4 worm cellular contexts compared by ENCODE assay signal in genomic region chrX:6941711-6942110, ce11.
TF ChIP-seq lines count a peak whose summit lies in the region.

No protein-coding gene starts in this region.

TF ChIP-seq in whole organism, L1 larva, 84 proteins besides CTCF, POLR2A, EP300 and RAD21:
- TF ChIP-seq hpl-2 (GFP tag; optimal IDR thresholded peaks at IDR 0.05; lab: Kevin White, UChicago): no peak
- TF ChIP-seq nhr-20 (tag; optimal IDR thresholded peaks at IDR 0.05; lab: Kevin White, UChicago): peak; percentile 29
- no peak for TF ChIP-seq fos-1 (tag; optimal IDR thresholded peaks at IDR 0.05; lab: Kevin White, UChicago)
- no peak for TF ChIP-seq elt-2 (tag; optimal IDR thresholded peaks at IDR 0.05; lab: Kevin White, UChicago)
- TF ChIP-seq ama-1 (optimal IDR thresholded peaks at IDR 0.05; lab: Kevin White, UChicago): no peak
- peak; percentile 25 for TF ChIP-seq nhr-85 (tag; lab: Kevin White, UChicago)
- peak; percentile 41 for TF ChIP-seq lin-14 (GFP tag; optimal IDR thresholded peaks at IDR 0.05; lab: Kevin White, UChicago)
- peak; percentile 10 for TF ChIP-seq mep-1 (tag; optimal IDR thresholded peaks at IDR 0.05; lab: Kevin White, UChicago)
- no peak for TF ChIP-seq tlp-1 (tag; optimal IDR thresholded peaks at IDR 0.05; lab: Kevin White, UChicago)
- peak in 2 of 6 experiments; percentile 37 to 42 for TF ChIP-seq elt-3 (tag; optimal IDR thresholded peaks at IDR 0.05; lab: Kevin White, UChicago)
- TF ChIP-seq rnt-1 (tag; optimal IDR thresholded peaks at IDR 0.05; lab: Kevin White, UChicago): no peak
- TF ChIP-seq blmp-1 (tag; optimal IDR thresholded peaks at IDR 0.05; lab: Kevin White, UChicago): peak; percentile 75
- TF ChIP-seq vab-15 (tag; optimal IDR thresholded peaks at IDR 0.05; lab: Kevin White, UChicago): no peak

TF ChIP-seq in whole organism, L2 larva, 48 proteins besides CTCF, POLR2A, EP300 and RAD21:
- TF ChIP-seq elt-1 (tag; optimal IDR thresholded peaks at IDR 0.05; lab: Kevin White, UChicago) (peak; percentile 62), aly-2 (tag; optimal IDR thresholded peaks at IDR 0.05; lab: Kevin White, UChicago) (no peak), nhr-21 (tag; optimal IDR thresholded peaks at IDR 0.05; lab: Kevin White, UChicago) (peak; percentile 34), sma-9 (GFP tag; optimal IDR thresholded peaks at IDR 0.05; lab: Kevin White, UChicago) (peak; percentile 74), sma-9 (tag; optimal IDR thresholded peaks at IDR 0.05; lab: Kevin White, UChicago) (no peak), sma-3 (GFP tag; optimal IDR thresholded peaks at IDR 0.05; lab: Kevin White, UChicago) (peak; percentile 33)

TF ChIP-seq in whole organism, L3 larva, 47 proteins besides CTCF, POLR2A, EP300 and RAD21:
- TF ChIP-seq elt-1 (tag; optimal IDR thresholded peaks at IDR 0.05; lab: Kevin White, UChicago) (peak; percentile 66), nhr-23 (tag; optimal IDR thresholded peaks at IDR 0.05; lab: Kevin White, UChicago) (peak; percentile 76), nfya-1 (tag; optimal IDR thresholded peaks at IDR 0.05; lab: Kevin White, UChicago; ENCODE audit: insufficient read depth) (no peak)

TF ChIP-seq in whole organism, L4 larva, 104 proteins besides CTCF, POLR2A, EP300 and RAD21:
- TF ChIP-seq nhr-237 (tag; optimal IDR thresholded peaks at IDR 0.05; lab: Kevin White, UChicago): no peak
- peak; percentile 27 for TF ChIP-seq hlh-30 (tag; optimal IDR thresholded peaks at IDR 0.05; lab: Kevin White, UChicago; ENCODE audit: insufficient read depth)

Comparison
In these comparisons a context has a peak if more than half of its experiments do, and no peak if none do; other contexts are left out.
1. Of the 29 proteins assayed by ChIP-seq in both whole organism, L4 larva and whole organism, L1 larva: peak only in whole organism, L4 larva: none; only in whole organism, L1 larva: mep-1; in both: none; in neither: 28.